Comparison of ENCODE assay signal across 1 fruit fly cellular context in the genomic region with DNA sequence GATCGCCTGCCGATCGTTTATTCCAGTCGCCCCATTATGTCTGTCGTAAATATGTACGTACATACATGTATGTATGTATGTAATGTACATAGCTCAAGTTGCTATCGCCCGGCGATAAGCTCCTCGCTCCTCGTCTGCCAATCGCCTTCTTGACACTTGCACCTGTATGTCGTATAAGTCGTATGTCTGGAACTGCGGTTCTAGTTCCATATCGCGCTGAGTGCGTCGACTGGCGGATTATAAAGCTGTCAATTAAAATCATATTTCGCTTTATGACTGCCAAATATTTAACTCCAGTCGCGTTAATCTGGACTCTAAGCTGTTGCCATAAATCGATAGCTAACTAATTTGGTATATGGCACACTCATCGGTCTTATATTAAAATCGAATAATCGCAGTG.
TF ChIP-seq lines count a peak whose summit lies in the region.

No protein-coding gene starts in this region.

TF ChIP-seq in whole organism, embryonic, 481 proteins besides CTCF, POLR2A, EP300 and RAD21 (continued from another document):
- peak; percentile 18 for TF ChIP-seq CG13296 (GFP tag; optimal IDR thresholded peaks at IDR 0.05; lab: Kevin White, UChicago)
- TF ChIP-seq sd (tag; optimal IDR thresholded peaks at IDR 0.05; lab: Kevin White, UChicago) = peak; percentile 66
- TF ChIP-seq exex (tag; optimal IDR thresholded peaks at IDR 0.05; lab: Kevin White, UChicago) = peak; percentile 99
- peak; percentile 28 for TF ChIP-seq CG2678 (tag; optimal IDR thresholded peaks at IDR 0.05; lab: Kevin White, UChicago)
- no peak for TF ChIP-seq CG4820 (GFP tag; optimal IDR thresholded peaks at IDR 0.05; lab: Kevin White, UChicago)
- TF ChIP-seq sug (tag; optimal IDR thresholded peaks at IDR 0.05; lab: Kevin White, UChicago) = peak; percentile 41
- TF ChIP-seq shn (GFP tag; optimal IDR thresholded peaks at IDR 0.05; lab: Kevin White, UChicago) = no peak
- TF ChIP-seq pb (GFP tag; optimal IDR thresholded peaks at IDR 0.05; lab: Kevin White, UChicago) = no peak
- no peak for TF ChIP-seq CG12769 (tag; optimal IDR thresholded peaks at IDR 0.05; lab: Kevin White, UChicago)
- peak; percentile 73 for TF ChIP-seq Nf-YC (tag; optimal IDR thresholded peaks at IDR 0.05; lab: Kevin White, UChicago)
- TF ChIP-seq CG34376 (GFP tag; optimal IDR thresholded peaks at IDR 0.05; lab: Kevin White, UChicago) = peak; percentile 57
